Fruit fly (Drosophila melanogaster): ENCODE data around the gene eIF4EHP.
A peak's percentile ranks its signal among the peaks of the same experiment; 100 is the strongest.

- TF ChIP-seq Rel (GFP tag; optimal IDR thresholded peaks at IDR 0.05) (no peak), Rel (tag; optimal IDR thresholded peaks at IDR 0.05) (peak; percentile 18), pan (optimal IDR thresholded peaks at IDR 0.05) (no peak), CG32264 (GFP tag; optimal IDR thresholded peaks at IDR 0.05) (no peak), Hr78 (GFP tag; optimal IDR thresholded peaks at IDR 0.05) (no peak), Hnf4 (GFP tag; optimal IDR thresholded peaks at IDR 0.05) (peak; percentile 38), OdsH (GFP tag; optimal IDR thresholded peaks at IDR 0.05) (no peak), GATAd (GFP tag; optimal IDR thresholded peaks at IDR 0.05) (no peak), rgr (GFP tag; optimal IDR thresholded peaks at IDR 0.05) (peak; percentile 55), lola (GFP tag; optimal IDR thresholded peaks at IDR 0.05) (no peak), Jra (GFP tag; optimal IDR thresholded peaks at IDR 0.05) (no peak), HLH106 (tag; optimal IDR thresholded peaks at IDR 0.05) (peak; percentile 50)
Measured at dm6 chr3R:24148838-24149237, 40.1 kb upstream of the eIF4EHP start, which contains the start of gene Slimp.
